Fruit fly (Drosophila melanogaster): ENCODE data around the gene CG13994.

CG13994 gene

DNA sequence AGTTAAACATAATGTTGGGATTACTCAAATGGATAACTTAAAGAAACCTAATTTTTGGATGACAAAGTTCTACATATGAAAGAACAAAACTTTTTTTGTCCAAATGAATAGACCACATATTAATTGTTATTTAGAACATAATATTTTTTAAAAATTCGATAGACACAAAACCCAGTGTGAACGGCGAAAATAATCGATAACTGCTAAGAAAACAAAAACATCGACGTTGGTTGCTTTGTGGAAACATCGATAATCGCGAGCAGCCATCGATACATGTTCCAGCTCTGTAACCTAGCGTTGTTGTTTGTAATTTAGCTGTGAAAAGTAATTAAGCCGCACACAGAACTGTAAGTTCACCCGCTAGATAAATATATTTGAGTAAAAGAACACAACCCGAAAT is 12.2 kb upstream of the CG13994 start, which contains the start of gene CG9135 (continued):
- TF ChIP-seq CG4404 (GFP tag; IDR thresholded peaks at IDR 0.05) (no peak), kni (GFP tag; optimal IDR thresholded peaks at IDR 0.05) (no peak), ERR (GFP tag; optimal IDR thresholded peaks at IDR 0.05) (no peak), E2f2 (GFP tag; IDR thresholded peaks at IDR 0.05) (peak; percentile 72), fru (optimal IDR thresholded peaks at IDR 0.05) (no peak), CrebB (tag; optimal IDR thresholded peaks at IDR 0.05) (no peak), NFAT (GFP tag; IDR thresholded peaks at IDR 0.05) (no peak), caup (GFP tag; optimal IDR thresholded peaks at IDR 0.05; ENCODE audit: severe bottlenecking) (no peak), amos (GFP tag; IDR thresholded peaks at IDR 0.05; ENCODE audit: partially characterized antibody) (peak; percentile 99), ttk (GFP tag; IDR thresholded peaks at IDR 0.05) (no peak), pan (optimal IDR thresholded peaks at IDR 0.05) (no peak), pan (GFP tag; optimal IDR thresholded peaks at IDR 0.05 in 1 of 2, IDR thresholded peaks at IDR 0.05 in 1 of 2) (no peak), pzg (GFP tag; optimal IDR thresholded peaks at IDR 0.05) (peak; percentile 86), CG10979 (tag; optimal IDR thresholded peaks at IDR 0.05) (no peak), CG4707 (GFP tag; optimal IDR thresholded peaks at IDR 0.05) (no peak), da (GFP tag; optimal IDR thresholded peaks at IDR 0.05) (no peak), CTCF (GFP tag; optimal IDR thresholded peaks at IDR 0.05) (peak; percentile 2), Rfx (GFP tag; IDR thresholded peaks at IDR 0.05) (peak; percentile 62), CG30431 (GFP tag; optimal IDR thresholded peaks at IDR 0.05) (no peak), psq (GFP tag; optimal IDR thresholded peaks at IDR 0.05) (no peak), nerfin-2 (GFP tag; IDR thresholded peaks at IDR 0.05; ENCODE audit: partially characterized antibody) (peak; percentile 99), inv (GFP tag; IDR thresholded peaks at IDR 0.05; ENCODE audit: partially characterized antibody) (peak; percentile 98), CG17802 (tag; optimal IDR thresholded peaks at IDR 0.05) (peak; percentile 83), B-H2 (GFP tag; optimal IDR thresholded peaks at IDR 0.05) (peak; percentile 11), CG10274 (GFP tag; optimal IDR thresholded peaks at IDR 0.05) (no peak), Dek (tag; optimal IDR thresholded peaks at IDR 0.05) (peak; percentile 35), Fer3 (tag; optimal IDR thresholded peaks at IDR 0.05) (peak; percentile 9), stwl (tag; optimal IDR thresholded peaks at IDR 0.05) (peak; percentile 78), CG17829 (tag; optimal IDR thresholded peaks at IDR 0.05) (peak; percentile 34), CG16813 (GFP tag; IDR thresholded peaks at IDR 0.05; ENCODE audit: partially characterized antibody) (peak; percentile 99), row (GFP tag; IDR thresholded peaks at IDR 0.05) (peak; percentile 59), CG6272 (GFP tag; IDR thresholded peaks at IDR 0.05) (peak; percentile 28; the same call in 1 of the 2 replicates), CG2116 (GFP tag; optimal IDR thresholded peaks at IDR 0.05) (peak; percentile 93), Hand (GFP tag; optimal IDR thresholded peaks at IDR 0.05) (no peak), CoRest (tag; optimal IDR thresholded peaks at IDR 0.05) (peak; percentile 54), CG11456 (GFP tag; IDR thresholded peaks at IDR 0.05) (no peak), ssp (GFP tag; IDR thresholded peaks at IDR 0.05) (peak; percentile 84), hbn (GFP tag; IDR thresholded peaks at IDR 0.05; ENCODE audit: partially characterized antibody) (peak; percentile 98), Dp (GFP tag; optimal IDR thresholded peaks at IDR 0.05) (peak; percentile 70), CG2129 (GFP tag; IDR thresholded peaks at IDR 0.05; ENCODE audit: partially characterized antibody) (peak; percentile 90), CG5953 (GFP tag; IDR thresholded peaks at IDR 0.05) (no peak), MESR4 (GFP tag; optimal IDR thresholded peaks at IDR 0.05) (peak; percentile 32)

dm6 chr2L:6051212-6051621 is 11.6 kb upstream of the CG13994 start:
- TF ChIP-seq Deaf1 (tag; optimal IDR thresholded peaks at IDR 0.05) (peak; percentile 84), usp (GFP tag; optimal IDR thresholded peaks at IDR 0.05) (no peak), fd3F (GFP tag; optimal IDR thresholded peaks at IDR 0.05) (peak; percentile 92), CG31224 (GFP tag; IDR thresholded peaks at IDR 0.05) (peak; percentile 78), gsb-n (tag; optimal IDR thresholded peaks at IDR 0.05) (peak; percentile 96), ken (GFP tag; IDR thresholded peaks at IDR 0.05) (peak; percentile 93), CG30403 (GFP tag; optimal IDR thresholded peaks at IDR 0.05) (peak; percentile 96), luna (GFP tag; optimal IDR thresholded peaks at IDR 0.05) (peak; percentile 83), dysf (GFP tag; IDR thresholded peaks at IDR 0.05) (peak; percentile 97), ranshi (GFP tag; IDR thresholded peaks at IDR 0.05) (peak; percentile 93), Hmx (GFP tag; optimal IDR thresholded peaks at IDR 0.05) (peak; percentile 79), CG13123 (GFP tag; optimal IDR thresholded peaks at IDR 0.05) (peak; percentile 77), CG14710 (tag; optimal IDR thresholded peaks at IDR 0.05) (peak; percentile 94)

Measured in whole organism, embryonic.